Fruit fly (Drosophila melanogaster): ENCODE data around the gene Atu.

DNA sequence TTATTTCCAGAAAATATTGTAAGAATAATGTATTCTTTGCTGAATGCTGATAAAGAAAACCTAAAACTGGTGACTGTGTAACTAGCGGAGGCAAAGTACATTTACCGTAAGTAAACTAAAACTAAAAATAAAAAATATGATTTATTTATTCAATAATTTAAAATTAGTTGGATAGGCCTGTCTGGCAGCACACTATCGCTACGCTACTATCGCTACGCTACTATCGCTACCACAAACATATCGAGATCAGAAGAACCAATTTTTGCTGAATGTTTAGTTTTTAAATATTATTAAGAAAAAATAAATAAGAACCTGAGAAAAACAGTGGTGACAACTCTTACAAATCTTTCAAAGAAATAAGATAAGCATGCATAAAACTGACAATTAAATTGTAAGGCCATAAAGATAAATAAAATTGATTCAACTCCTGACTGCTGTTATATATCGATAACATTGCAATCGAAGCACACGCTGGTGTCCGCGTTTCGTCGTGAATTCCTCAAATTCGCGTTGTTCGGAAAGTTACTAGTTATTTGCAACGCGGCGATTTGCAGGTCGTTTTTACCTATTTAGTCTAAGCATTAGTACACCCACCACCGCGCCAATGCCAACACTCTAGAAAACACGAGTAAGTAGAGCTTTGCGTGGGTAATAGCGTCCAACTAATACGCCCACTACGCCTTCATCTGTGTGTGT lies 47.2 kb downstream of the Atu start, which contains the start of gene Wdr33:
- TF ChIP-seq CG10631 (GFP tag; optimal IDR thresholded peaks at IDR 0.05) (peak; percentile 50), Blimp-1 (GFP tag; optimal IDR thresholded peaks at IDR 0.05) (no peak), Sox102F (GFP tag; optimal IDR thresholded peaks at IDR 0.05) (no peak), achi (GFP tag; optimal IDR thresholded peaks at IDR 0.05) (peak; percentile 35), CG34406 (GFP tag; optimal IDR thresholded peaks at IDR 0.05) (peak; percentile 3), Gug (GFP tag; IDR thresholded peaks at IDR 0.05) (0 out of 2 replicates have a peak, but pooled peaks have one; percentile 24), CG6163 (GFP tag; IDR thresholded peaks at IDR 0.05) (peak; percentile 50; the same call in 2 of the 3 replicates), Hr4 (GFP tag; optimal IDR thresholded peaks at IDR 0.05) (peak; percentile 45), OdsH (GFP tag; optimal IDR thresholded peaks at IDR 0.05) (no peak), Met (GFP tag; optimal IDR thresholded peaks at IDR 0.05) (peak; percentile 28)
